Fruit fly (Drosophila melanogaster): ENCODE measurements around the gene PolI.

Gene PolI

dm6 chr3R:8254347-8254746, 21.0 kb downstream of the PolI start (continued):
- TF ChIP-seq CG2678 (tag; optimal IDR thresholded peaks at IDR 0.05) (no peak), Pdp1 (GFP tag; optimal IDR thresholded peaks at IDR 0.05) (peak in 1 of 2 experiments; percentile 7)

dm6 chr3R:8256040-8256439, 22.7 kb downstream of the PolI start:
- TF ChIP-seq Optix (GFP tag; IDR thresholded peaks at IDR 0.05), result no peak
- TF ChIP-seq Fer3 (tag; optimal IDR thresholded peaks at IDR 0.05), result peak; percentile 33
- TF ChIP-seq Pdp1 (GFP tag; optimal IDR thresholded peaks at IDR 0.05), result peak in 1 of 2 experiments; percentile 21
- peak; percentile 1 for TF ChIP-seq CG10979 (tag; optimal IDR thresholded peaks at IDR 0.05)
- peak; percentile 36 for TF ChIP-seq HHEX (GFP tag; optimal IDR thresholded peaks at IDR 0.05)
- TF ChIP-seq CG17612 (GFP tag; IDR thresholded peaks at IDR 0.05), result no peak
- no peak for TF ChIP-seq br (optimal IDR thresholded peaks at IDR 0.05)
- no peak for TF ChIP-seq CG8290 (GFP tag; optimal IDR thresholded peaks at IDR 0.05)
- TF ChIP-seq CG8290 (tag; optimal IDR thresholded peaks at IDR 0.05), result peak in 1 of 2 experiments; percentile 13
- TF ChIP-seq ranshi (GFP tag; IDR thresholded peaks at IDR 0.05), result 0 out of 2 replicates have a peak, but pooled peaks have one; percentile 17
- TF ChIP-seq lmd (GFP tag; IDR thresholded peaks at IDR 0.05), result peak; percentile 37; the same call in 1 of the 2 replicates
- TF ChIP-seq Gsc (GFP tag; IDR thresholded peaks at IDR 0.05), result no peak
- peak; percentile 59 for TF ChIP-seq CG7839 (tag; optimal IDR thresholded peaks at IDR 0.05)
- TF ChIP-seq jing (GFP tag; optimal IDR thresholded peaks at IDR 0.05), result no peak
- TF ChIP-seq CG4404 (GFP tag; IDR thresholded peaks at IDR 0.05), result 0 out of 2 replicates have a peak, but pooled peaks have one; percentile 17
- peak; percentile 25 for TF ChIP-seq lilli (GFP tag; optimal IDR thresholded peaks at IDR 0.05)
- peak; percentile 58 for TF ChIP-seq Hmr (GFP tag; optimal IDR thresholded peaks at IDR 0.05)
- peak; percentile 34 for TF ChIP-seq CG13296 (GFP tag; optimal IDR thresholded peaks at IDR 0.05)
- peak; percentile 21 for TF ChIP-seq zfh2 (GFP tag; optimal IDR thresholded peaks at IDR 0.05)
- no peak for TF ChIP-seq tgo (GFP tag; IDR thresholded peaks at IDR 0.05)
- TF ChIP-seq grau (tag; optimal IDR thresholded peaks at IDR 0.05), result peak; percentile 54
- peak; percentile 51 for TF ChIP-seq Meics (GFP tag; optimal IDR thresholded peaks at IDR 0.05)
- 0 out of 2 replicates have a peak, but pooled peaks have one; percentile 4 for TF ChIP-seq al (GFP tag; IDR thresholded peaks at IDR 0.05)
- peak; percentile 25 for TF ChIP-seq CG17385 (GFP tag; optimal IDR thresholded peaks at IDR 0.05)
- peak; percentile 45 for TF ChIP-seq CG3281 (GFP tag; optimal IDR thresholded peaks at IDR 0.05)
- no peak for TF ChIP-seq Tbp (GFP tag; optimal IDR thresholded peaks at IDR 0.05)
- peak; percentile 32 for TF ChIP-seq CG10209 (GFP tag; optimal IDR thresholded peaks at IDR 0.05)
- TF ChIP-seq CG13624 (GFP tag; optimal IDR thresholded peaks at IDR 0.05), result peak; percentile 27
- peak; percentile 42; the same call in 1 of the 3 replicates for TF ChIP-seq CG11695 (GFP tag; IDR thresholded peaks at IDR 0.05)
- peak; percentile 7 for TF ChIP-seq Oli (tag; optimal IDR thresholded peaks at IDR 0.05)
- TF ChIP-seq CG15011 (GFP tag; optimal IDR thresholded peaks at IDR 0.05), result no peak
- TF ChIP-seq CG7556 (GFP tag; optimal IDR thresholded peaks at IDR 0.05), result peak; percentile 31
- TF ChIP-seq CG2678 (tag; optimal IDR thresholded peaks at IDR 0.05), result peak; percentile 61
- TF ChIP-seq fd64A (GFP tag; optimal IDR thresholded peaks at IDR 0.05), result no peak
- TF ChIP-seq CG10147 (GFP tag; optimal IDR thresholded peaks at IDR 0.05), result peak; percentile 26
- peak; percentile 9 for TF ChIP-seq Xbp1 (GFP tag; optimal IDR thresholded peaks at IDR 0.05)
- TF ChIP-seq Dll (GFP tag; IDR thresholded peaks at IDR 0.05; ENCODE audit: partially characterized antibody), result no peak
- peak; percentile 6 for TF ChIP-seq CG18262 (tag; optimal IDR thresholded peaks at IDR 0.05)
- TF ChIP-seq NFAT (GFP tag; IDR thresholded peaks at IDR 0.05), result no peak
- TF ChIP-seq H2.0 (GFP tag; IDR thresholded peaks at IDR 0.05), result no peak
- TF ChIP-seq sens (GFP tag), result peak; percentile 39
- TF ChIP-seq cwo (GFP tag; optimal IDR thresholded peaks at IDR 0.05), result peak; percentile 41
- TF ChIP-seq CG8924 (tag; optimal IDR thresholded peaks at IDR 0.05), result peak; percentile 24
- peak; percentile 86 for TF ChIP-seq Ets65A (GFP tag)
- TF ChIP-seq HmgZ (tag; optimal IDR thresholded peaks at IDR 0.05), result peak; percentile 2
- TF ChIP-seq Sox102F (GFP tag; optimal IDR thresholded peaks at IDR 0.05), result peak; percentile 34
- no peak for TF ChIP-seq ro (GFP tag; IDR thresholded peaks at IDR 0.05)
- TF ChIP-seq mam (GFP tag; optimal IDR thresholded peaks at IDR 0.05), result peak; percentile 12
- TF ChIP-seq vvl (GFP tag; IDR thresholded peaks at IDR 0.05), result no peak
